Fruit fly (Drosophila melanogaster): ENCODE results near the gene CG15209.

DNA sequence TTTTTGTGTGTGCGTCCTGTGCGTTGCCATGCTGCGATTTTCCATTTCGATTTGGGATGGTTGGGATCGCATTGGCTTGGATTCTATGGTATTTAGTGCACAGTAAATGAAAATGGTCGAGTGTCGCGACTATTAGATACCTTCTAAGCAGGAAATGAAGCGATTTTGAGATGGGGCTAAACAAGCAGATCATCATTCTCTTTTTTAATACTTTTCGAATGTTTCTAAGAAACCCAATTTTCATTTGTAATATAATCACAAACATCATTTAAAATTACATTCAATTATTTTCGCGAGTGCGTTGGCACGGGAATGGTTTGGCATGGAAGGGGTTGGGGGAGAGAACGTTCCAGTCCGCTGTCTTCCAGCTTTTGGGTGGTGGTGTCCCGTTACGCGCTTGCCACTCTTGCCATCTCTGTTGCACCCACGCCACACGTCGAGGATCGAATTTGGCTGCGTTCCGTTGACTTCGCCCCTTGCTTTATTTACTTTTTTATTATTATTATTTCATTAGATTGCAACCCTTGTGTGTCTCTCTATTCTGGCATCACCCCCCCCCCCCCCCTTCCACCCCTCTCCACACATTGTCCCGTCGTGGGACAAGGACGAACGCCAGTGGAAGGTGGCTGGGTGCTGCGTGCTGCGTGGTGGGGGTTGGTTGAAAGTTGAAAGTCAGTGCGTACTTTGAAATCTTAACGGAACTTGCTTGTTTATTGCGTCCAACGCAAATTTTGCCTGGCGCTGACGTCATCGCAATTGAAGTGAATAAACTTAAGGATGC, 16.5 kb upstream of the CG15209 start:
- TF ChIP-seq fd59A (GFP tag; optimal IDR thresholded peaks at IDR 0.05) (no peak), acj6 (GFP tag; optimal IDR thresholded peaks at IDR 0.05) (no peak), Eip75B (GFP tag; optimal IDR thresholded peaks at IDR 0.05) (no peak), CG31627 (GFP tag; optimal IDR thresholded peaks at IDR 0.05) (no peak), CG6276 (GFP tag; optimal IDR thresholded peaks at IDR 0.05) (no peak), pdm3 (GFP tag; optimal IDR thresholded peaks at IDR 0.05) (no peak), Smox (GFP tag; optimal IDR thresholded peaks at IDR 0.05) (no peak), svp (GFP tag) (no peak), topi (GFP tag; optimal IDR thresholded peaks at IDR 0.05) (no peak), vri (GFP tag; optimal IDR thresholded peaks at IDR 0.05) (no peak), fkh (GFP tag; optimal IDR thresholded peaks at IDR 0.05) (no peak)
